Fruit fly (Drosophila melanogaster) whole organism, embryonic: ENCODE data around the gene hfp.

ENCODE experiments used
- Antp ChIP-seq: fragments of 200-800 bp; sonication (Bioruptor generic); optimal IDR thresholded peaks from 3 replicates; lab custom pipeline; 2016; ENCODE audit warnings: missing biosample characterization, missing genetic modification characterization
- BEAF-32 ChIP-seq: fragments of 200-800 bp; sonication (Bioruptor generic); optimal IDR thresholded peaks from 3 replicates; lab custom pipeline; 2017; ENCODE audit warnings: missing biosample characterization, missing genetic modification characterization, mild to moderate bottlenecking, moderate library complexity, missing genetic modification reagents
- CG10979 ChIP-seq: fragments of 200-800 bp; sonication (Bioruptor generic); optimal IDR thresholded peaks from 2 replicates; lab custom pipeline; 2018; ENCODE audit warnings: missing biosample characterization, mild to moderate bottlenecking, missing genetic modification characterization, moderate library complexity
- CG11723 ChIP-seq: fragments of 200-800 bp; sonication (Bioruptor generic); optimal IDR thresholded peaks from 2 replicates; lab custom pipeline; 2017; ENCODE audit warnings: missing biosample characterization, mild to moderate bottlenecking, missing genetic modification characterization
- CG13424 ChIP-seq: fragments of 200-800 bp; sonication (Bioruptor generic); optimal IDR thresholded peaks from 2 replicates; lab custom pipeline; 2019; ENCODE audit warnings: missing biosample characterization, mild to moderate bottlenecking, missing genetic modification characterization, moderate library complexity
- CG13775 ChIP-seq: fragments of 200-800 bp; sonication (Bioruptor generic); optimal IDR thresholded peaks from 3 replicates; lab custom pipeline; 2017; ENCODE audit warnings: missing biosample characterization, mild to moderate bottlenecking, missing genetic modification characterization
- CG15011 ChIP-seq: fragments of 200-800 bp; sonication (Bioruptor generic); optimal IDR thresholded peaks from 3 replicates; lab custom pipeline; 2018; ENCODE audit warnings: missing biosample characterization, mild to moderate bottlenecking, missing genetic modification characterization
- CG17359 ChIP-seq: fragments of 200-800 bp; sonication (Bioruptor generic); optimal IDR thresholded peaks from 3 replicates; lab custom pipeline; 2018; ENCODE audit warnings: missing biosample characterization, mild to moderate bottlenecking, missing genetic modification characterization, moderate library complexity
- CG1792 ChIP-seq: fragments of 200-800 bp; sonication (Bioruptor generic); optimal IDR thresholded peaks from 2 replicates; lab custom pipeline; 2016; ENCODE audit warnings: missing biosample characterization, missing genetic modification characterization
- CG18764 ChIP-seq: fragments of 200-800 bp; sonication (Bioruptor generic); optimal IDR thresholded peaks from 3 replicates; lab custom pipeline; 2016; ENCODE audit warnings: missing biosample characterization, missing genetic modification characterization
- CG2202 ChIP-seq: fragments of 200-800 bp; sonication (Bioruptor generic); optimal IDR thresholded peaks from 2 replicates; lab custom pipeline; 2018; ENCODE audit warnings: missing biosample characterization, mild to moderate bottlenecking, missing genetic modification characterization
- CG32767 ChIP-seq: fragments of 200-800 bp; sonication (Bioruptor generic); IDR thresholded peaks from 2 replicates; pipeline ENCODE4 v1.3.6; 2022; ENCODE audit warnings: missing biosample characterization, missing genetic modification characterization
- CG33557 ChIP-seq: fragments of 200-800 bp; sonication (Bioruptor generic); optimal IDR thresholded peaks from 2 replicates; lab custom pipeline; 2019; ENCODE audit warnings: missing biosample characterization, mild to moderate bottlenecking, missing genetic modification characterization, moderate library complexity
- CG4424 ChIP-seq: fragments of 200-800 bp; sonication (Bioruptor generic); optimal IDR thresholded peaks from 3 replicates; lab custom pipeline; 2016; ENCODE audit warnings: missing biosample characterization, missing genetic modification characterization
- CG7928 ChIP-seq: fragments of 200-800 bp; sonication (Bioruptor generic); optimal IDR thresholded peaks from 2 replicates; lab custom pipeline; 2017; ENCODE audit warnings: missing biosample characterization, mild to moderate bottlenecking, missing genetic modification characterization
- CG7987 ChIP-seq: fragments of 200-800 bp; sonication (Bioruptor generic); optimal IDR thresholded peaks from 2 replicates; lab custom pipeline; 2018; ENCODE audit warnings: missing biosample characterization, mild to moderate bottlenecking, missing genetic modification characterization, moderate library complexity
- CG8944 ChIP-seq: fragments of 200-800 bp; sonication (Bioruptor generic); optimal IDR thresholded peaks from 3 replicates; lab custom pipeline; 2016; ENCODE audit warnings: missing biosample characterization, missing genetic modification characterization
- Camta ChIP-seq: fragments of 200-800 bp; sonication (Bioruptor generic); optimal IDR thresholded peaks from 2 replicates; lab custom pipeline; 2016; ENCODE audit warnings: missing biosample characterization, missing genetic modification characterization
- D ChIP-seq, 2 experiments: fragments of 200-800 bp in 1 of 2; fragments of >200 bp in 1 of 2; sonication (Bioruptor generic) in 1 of 2; optimal IDR thresholded peaks; 2 replicates in 1 of 2; 3 replicates in 1 of 2; lab custom pipeline; 2017; ENCODE audit warnings: mild to moderate bottlenecking in 1 of 2, missing biosample characterization in 1 of 2, missing genetic modification characterization in 1 of 2, missing genetic modification reagents in 1 of 2
- Doc3 ChIP-seq: fragments of 200-800 bp; sonication (Bioruptor generic); IDR thresholded peaks from 3 replicates; pipeline ENCODE4 v1.3.6; 2022; ENCODE audit warnings: missing biosample characterization, missing genetic modification characterization; ENCODE audit not compliant: partially characterized antibody
- HHEX ChIP-seq: fragments of 200-800 bp; sonication (Bioruptor generic); optimal IDR thresholded peaks from 3 replicates; lab custom pipeline; 2017; ENCODE audit warnings: missing biosample characterization, mild to moderate bottlenecking, missing genetic modification characterization, missing genetic modification reagents
- Hmr ChIP-seq: fragments of 200-800 bp; sonication (Bioruptor generic); optimal IDR thresholded peaks from 3 replicates; lab custom pipeline; 2017; ENCODE audit warnings: mild to moderate bottlenecking, missing biosample characterization, missing genetic modification reagents, missing genetic modification characterization
- Hr51 ChIP-seq, 2 experiments: fragments of 200-800 bp; sonication (Bioruptor generic); optimal IDR thresholded peaks; 2 replicates in 1 of 2; 3 replicates in 1 of 2; lab custom pipeline; 2016 to 2018; ENCODE audit warnings: missing biosample characterization in 2 of 2, missing genetic modification characterization in 2 of 2, mild to moderate bottlenecking in 1 of 2, moderate library complexity in 1 of 2
- MESR4 ChIP-seq: fragments of 200-800 bp; sonication (Bioruptor generic); optimal IDR thresholded peaks from 2 replicates; lab custom pipeline; 2018; ENCODE audit warnings: missing biosample characterization, mild to moderate bottlenecking, missing genetic modification characterization, moderate library complexity
- PHDP ChIP-seq: fragments of 200-800 bp; sonication (Bioruptor generic); optimal IDR thresholded peaks from 3 replicates; lab custom pipeline; 2018; ENCODE audit warnings: missing biosample characterization, mild to moderate bottlenecking, missing genetic modification characterization, moderate library complexity
- Pdp1 ChIP-seq, 2 experiments: fragments of 200-800 bp; sonication (Bioruptor generic); optimal IDR thresholded peaks; 3 replicates each; lab custom pipeline; 2016; ENCODE audit warnings: missing biosample characterization in 2 of 2, missing genetic modification characterization in 2 of 2, mild to moderate bottlenecking in 1 of 2, moderate library complexity in 1 of 2
- Spps ChIP-seq: fragments of 200-800 bp; sonication (Bioruptor generic); optimal IDR thresholded peaks from 2 replicates; lab custom pipeline; 2018; ENCODE audit warnings: missing biosample characterization, mild to moderate bottlenecking, missing genetic modification characterization
- Ssrp ChIP-seq: fragments of 200-800 bp; sonication (Bioruptor generic); optimal IDR thresholded peaks from 2 replicates; lab custom pipeline; 2018; ENCODE audit warnings: missing biosample characterization, mild to moderate bottlenecking, missing genetic modification characterization, moderate library complexity
- Tbp ChIP-seq: fragments of >200 bp; optimal IDR thresholded peaks from 2 replicates; lab custom pipeline; 2018; ENCODE audit warnings: missing biosample characterization, missing genetic modification characterization
- cg ChIP-seq: fragments of 200-800 bp; sonication (Bioruptor generic); optimal IDR thresholded peaks from 3 replicates; lab custom pipeline; 2019; ENCODE audit warnings: missing biosample characterization, mild to moderate bottlenecking, missing genetic modification characterization, moderate library complexity
- dmrt11E ChIP-seq: fragments of 200-800 bp; sonication (Bioruptor generic); optimal IDR thresholded peaks from 3 replicates; lab custom pipeline; 2018; ENCODE audit warnings: missing biosample characterization, mild to moderate bottlenecking, missing genetic modification characterization, moderate library complexity
- fu2 ChIP-seq: fragments of 200-800 bp; sonication (Bioruptor generic); optimal IDR thresholded peaks from 2 replicates; lab custom pipeline; 2016; ENCODE audit warnings: missing biosample characterization, missing genetic modification characterization
- hbn ChIP-seq: fragments of 200-800 bp; sonication (Bioruptor generic); IDR thresholded peaks from 2 replicates; pipeline ENCODE4 v1.3.6; 2022; ENCODE audit warnings: missing biosample characterization, missing genetic modification characterization; ENCODE audit not compliant: partially characterized antibody
- jumu ChIP-seq: fragments of 200-800 bp; sonication (Bioruptor generic); optimal IDR thresholded peaks from 3 replicates; lab custom pipeline; 2016; ENCODE audit warnings: missing biosample characterization, missing genetic modification characterization
- kay ChIP-seq: fragments of 200-800 bp; sonication (Bioruptor generic); optimal IDR thresholded peaks from 2 replicates; lab custom pipeline; 2016; ENCODE audit warnings: missing biosample characterization, missing genetic modification characterization
- knrl ChIP-seq: fragments of 200-800 bp; sonication (Bioruptor generic); IDR thresholded peaks from 3 replicates; pipeline ENCODE4 v1.3.6; 2022; ENCODE audit warnings: missing biosample characterization, missing genetic modification characterization; ENCODE audit not compliant: partially characterized antibody
- luna ChIP-seq: fragments of 200-800 bp; sonication (Bioruptor generic); optimal IDR thresholded peaks from 2 replicates; lab custom pipeline; 2016; ENCODE audit warnings: missing biosample characterization, missing genetic modification characterization
- odd ChIP-seq: fragments of 200-800 bp; sonication (Bioruptor generic); optimal IDR thresholded peaks from 2 replicates; lab custom pipeline; 2017; ENCODE audit warnings: missing biosample characterization, mild to moderate bottlenecking, missing genetic modification characterization
- org-1 ChIP-seq: fragments of 200-800 bp; sonication (Bioruptor generic); optimal IDR thresholded peaks from 2 replicates; lab custom pipeline; 2017; ENCODE audit warnings: missing biosample characterization, missing genetic modification characterization
- p53 ChIP-seq: fragments of 200-800 bp; sonication (Bioruptor generic); optimal IDR thresholded peaks from 2 replicates; lab custom pipeline; 2016; ENCODE audit warnings: missing biosample characterization, missing genetic modification characterization
- rib ChIP-seq: fragments of 200-800 bp; sonication (Bioruptor generic); IDR thresholded peaks from 2 replicates; pipeline ENCODE4 v1.3.6; 2022; ENCODE audit warnings: missing biosample characterization, missing genetic modification characterization
- ssp ChIP-seq: fragments of 200-800 bp; sonication (Bioruptor generic); IDR thresholded peaks from 2 replicates; pipeline ENCODE4 v1.3.6; 2022; ENCODE audit warnings: missing biosample characterization, missing genetic modification characterization
- tgo ChIP-seq: fragments of 200-800 bp; sonication (Bioruptor generic); IDR thresholded peaks from 3 replicates; pipeline ENCODE4 v1.3.6; 2022; ENCODE audit warnings: missing biosample characterization, missing genetic modification characterization
- tio ChIP-seq: fragments of 200-800 bp; sonication (Bioruptor generic); optimal IDR thresholded peaks from 2 replicates; lab custom pipeline; 2017; ENCODE audit warnings: missing biosample characterization, missing genetic modification characterization, inconsistent platforms
- tna ChIP-seq: fragments of 200-800 bp; sonication (Bioruptor generic); IDR thresholded peaks from 2 replicates; pipeline ENCODE4 v1.3.6; 2022; ENCODE audit warnings: missing biosample characterization, missing genetic modification characterization; ENCODE audit not compliant: partially characterized antibody
- usp ChIP-seq: fragments of >200 bp; optimal IDR thresholded peaks from 2 replicates; lab custom pipeline; 2017; ENCODE audit warnings: missing biosample characterization, missing genetic modification characterization
- vvl ChIP-seq: fragments of 200-800 bp; sonication (Bioruptor generic); IDR thresholded peaks from 2 replicates; pipeline ENCODE4 v1.3.6; 2022; ENCODE audit warnings: missing biosample characterization, missing genetic modification characterization

Gene hfp

dm6 chr3L:1517274-1518047 is 15.1 kb upstream of the hfp start (continued):
- TF ChIP-seq CG2202, result no peak
- peak; percentile 64 for TF ChIP-seq luna (GFP tag; lab: Kevin White, UChicago)
- 0 out of 2 replicates have a peak, but pooled peaks have one; percentile 41 for TF ChIP-seq CG32767 (GFP tag; lab: Robert Waterston, UW)
- TF ChIP-seq CG13424 (tag; lab: Kevin White, UChicago), result no peak
- TF ChIP-seq rib (GFP tag; lab: Robert Waterston, UW), result no peak
- TF ChIP-seq hbn (GFP tag; lab: Robert Waterston, UW), result peak; percentile 66
- TF ChIP-seq PHDP, result no peak
- TF ChIP-seq CG8944, result peak; percentile 66
- no peak for TF ChIP-seq CG17359
- peak; percentile 7 for TF ChIP-seq CG7928 (GFP tag; lab: Kevin White, UChicago)
- TF ChIP-seq MESR4 (GFP tag; lab: Kevin White, UChicago), result peak; percentile 92
- peak; percentile 70 for TF ChIP-seq fu2 (GFP tag; lab: Kevin White, UChicago)
- TF ChIP-seq dmrt11E, result peak; percentile 47
- no peak for TF ChIP-seq kay (GFP tag; lab: Kevin White, UChicago)
- TF ChIP-seq odd (GFP tag; lab: Kevin White, UChicago), result no peak
- TF ChIP-seq Hmr (GFP tag; lab: Kevin White, UChicago), result peak; percentile 51
- TF ChIP-seq Doc3 (GFP tag; lab: Robert Waterston, UW), result peak; percentile 70
- TF ChIP-seq CG15011, result no peak
- no peak for TF ChIP-seq CG1792 (GFP tag; lab: Kevin White, UChicago)
- TF ChIP-seq Spps (tag; lab: Kevin White, UChicago), result no peak
- peak; percentile 5 for TF ChIP-seq p53
- TF ChIP-seq Antp (GFP tag; lab: Kevin White, UChicago), result peak; percentile 80
- peak; percentile 70 for TF ChIP-seq CG4424 (GFP tag; lab: Kevin White, UChicago)
- TF ChIP-seq Ssrp (tag; lab: Kevin White, UChicago), result no peak
- TF ChIP-seq CG7987 (GFP tag; lab: Kevin White, UChicago), result no peak
- peak; percentile 10 for TF ChIP-seq org-1
- peak; percentile 17 for TF ChIP-seq CG10979 (tag; lab: Kevin White, UChicago)
- peak; percentile 69 to 88 for TF ChIP-seq Pdp1 (GFP tag; optimal IDR thresholded peaks at IDR 0.05; lab: Kevin White, UChicago)
- TF ChIP-seq jumu (GFP tag; lab: Kevin White, UChicago), result peak; percentile 80
- peak; percentile 81 for TF ChIP-seq knrl (GFP tag; lab: Robert Waterston, UW)
- TF ChIP-seq Camta, result peak; percentile 61
- TF ChIP-seq BEAF-32 (GFP tag; lab: Kevin White, UChicago), result peak; percentile 94
- TF ChIP-seq ssp (GFP tag; lab: Robert Waterston, UW), result 0 out of 2 replicates have a peak, but pooled peaks have one; percentile 31
- TF ChIP-seq CG18764 (GFP tag; lab: Kevin White, UChicago), result no peak
- peak; percentile 55 for TF ChIP-seq tgo (GFP tag; lab: Robert Waterston, UW)
- peak in 1 of 2 experiments; percentile 67 for TF ChIP-seq Hr51 (GFP tag; optimal IDR thresholded peaks at IDR 0.05; lab: Kevin White, UChicago)
- no peak for TF ChIP-seq Tbp (GFP tag; lab: Kevin White, UChicago)
- TF ChIP-seq HHEX, result no peak
- TF ChIP-seq CG33557 (GFP tag; lab: Kevin White, UChicago), result peak; percentile 3
- TF ChIP-seq cg, result no peak
- TF ChIP-seq D (optimal IDR thresholded peaks at IDR 0.05; lab: Kevin White, UChicago), result no peak
- TF ChIP-seq D (GFP tag; optimal IDR thresholded peaks at IDR 0.05; lab: Kevin White, UChicago), result no peak
- peak; percentile 54 for TF ChIP-seq CG13775 (GFP tag; lab: Kevin White, UChicago)
- no peak for TF ChIP-seq CG11723 (GFP tag; lab: Kevin White, UChicago)
- peak; percentile 65; the same call in 1 of the 2 replicates for TF ChIP-seq tna (GFP tag; lab: Robert Waterston, UW)
- peak; percentile 71 for TF ChIP-seq vvl
- TF ChIP-seq tio (GFP tag; lab: Kevin White, UChicago), result no peak
- no peak for TF ChIP-seq usp
